Fruit fly (Drosophila melanogaster): Measurements from ENCODE around the gene VhaM9.7-d.

Gene VhaM9.7-d

DNA sequence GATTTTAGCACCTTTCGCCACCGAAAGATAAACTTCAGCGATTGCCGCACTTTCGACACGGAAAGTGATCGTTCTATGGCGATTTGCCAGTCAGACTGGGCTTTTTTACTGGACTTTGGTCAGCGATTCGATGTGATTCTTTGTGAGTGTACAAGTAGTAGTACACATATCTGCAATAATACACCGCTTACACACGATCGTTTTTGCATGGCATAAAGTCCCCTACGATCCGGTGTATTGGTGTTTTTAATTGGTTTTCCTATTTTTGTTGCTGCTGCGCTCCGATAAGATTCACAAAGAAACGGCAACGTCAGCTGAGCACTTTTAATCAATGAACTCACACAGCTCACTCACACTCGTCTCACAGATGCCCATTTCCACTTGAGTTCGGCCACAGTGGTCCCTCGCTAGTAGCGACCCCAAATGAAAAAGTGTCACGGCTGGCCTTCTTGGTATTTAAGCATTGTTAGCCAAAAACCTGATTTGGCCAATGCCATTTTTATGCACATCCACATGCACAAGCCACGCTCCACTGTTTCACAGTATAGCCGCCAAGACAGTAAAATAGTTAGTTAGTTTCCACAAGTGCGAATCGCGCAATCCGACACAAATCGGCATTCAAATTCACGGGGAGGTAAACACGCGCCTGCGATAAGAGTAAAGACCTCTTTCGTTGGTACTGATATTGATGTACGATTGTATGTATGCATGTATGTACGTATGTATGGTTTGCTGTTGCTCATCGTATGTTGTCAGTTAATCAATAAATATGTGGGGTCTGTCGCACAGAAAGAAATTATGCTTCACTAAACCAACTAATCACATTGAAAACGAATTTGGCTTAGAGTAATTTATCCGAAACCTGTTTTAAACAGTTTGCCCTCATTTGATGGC is 11.4 kb downstream of the VhaM9.7-d start (continued):
- TF ChIP-seq achi (GFP tag; optimal IDR thresholded peaks at IDR 0.05) (peak; percentile 88), CG4318 (GFP tag; optimal IDR thresholded peaks at IDR 0.05) (peak; percentile 86), svp (GFP tag) (peak; percentile 97), CG11762 (GFP tag; optimal IDR thresholded peaks at IDR 0.05; ENCODE audit: insufficient read depth) (peak; percentile 42), Hr39 (GFP tag; optimal IDR thresholded peaks at IDR 0.05) (peak; percentile 93), CG3032 (tag; optimal IDR thresholded peaks at IDR 0.05) (peak; percentile 83), CG6854 (GFP tag; optimal IDR thresholded peaks at IDR 0.05) (peak; percentile 51), Ets96B (tag; optimal IDR thresholded peaks at IDR 0.05) (peak; percentile 82), CG32006 (GFP tag; optimal IDR thresholded peaks at IDR 0.05) (peak; percentile 94), vri (GFP tag; optimal IDR thresholded peaks at IDR 0.05) (peak; percentile 87), esn (GFP tag; optimal IDR thresholded peaks at IDR 0.05) (peak; percentile 92), Lpt (GFP tag; optimal IDR thresholded peaks at IDR 0.05) (peak; percentile 87), CG7368 (GFP tag; optimal IDR thresholded peaks at IDR 0.05) (peak; percentile 92), salr (GFP tag; optimal IDR thresholded peaks at IDR 0.05) (peak; percentile 73 to 80), Sox14 (GFP tag; optimal IDR thresholded peaks at IDR 0.05) (peak; percentile 93), dac (GFP tag; optimal IDR thresholded peaks at IDR 0.05) (peak; percentile 86), pdm3 (GFP tag; optimal IDR thresholded peaks at IDR 0.05) (peak; percentile 91), CG34406 (GFP tag; optimal IDR thresholded peaks at IDR 0.05) (peak; percentile 83), cyc (GFP tag; optimal IDR thresholded peaks at IDR 0.05) (peak; percentile 91), CG3919 (GFP tag; optimal IDR thresholded peaks at IDR 0.05) (peak; percentile 89), Met (GFP tag; optimal IDR thresholded peaks at IDR 0.05) (peak; percentile 92), topi (GFP tag; optimal IDR thresholded peaks at IDR 0.05) (peak; percentile 88)

- TF ChIP-seq CG6792 (GFP tag; optimal IDR thresholded peaks at IDR 0.05) (no peak), CG4318 (GFP tag; optimal IDR thresholded peaks at IDR 0.05) (no peak), CG11902 (GFP tag; optimal IDR thresholded peaks at IDR 0.05) (no peak), CG6854 (GFP tag; optimal IDR thresholded peaks at IDR 0.05) (no peak), spab (GFP tag; optimal IDR thresholded peaks at IDR 0.05) (no peak), topi (GFP tag; optimal IDR thresholded peaks at IDR 0.05) (no peak), OdsH (GFP tag; optimal IDR thresholded peaks at IDR 0.05) (no peak), esn (GFP tag; optimal IDR thresholded peaks at IDR 0.05) (no peak), CG3032 (tag; optimal IDR thresholded peaks at IDR 0.05) (no peak), cyc (GFP tag; optimal IDR thresholded peaks at IDR 0.05) (no peak), Blimp-1 (GFP tag; optimal IDR thresholded peaks at IDR 0.05) (no peak), CG6808 (GFP tag; optimal IDR thresholded peaks at IDR 0.05) (no peak), Sox14 (GFP tag; optimal IDR thresholded peaks at IDR 0.05) (no peak), Eip93F (GFP tag; optimal IDR thresholded peaks at IDR 0.05) (no peak), CG11294 (GFP tag; IDR thresholded peaks at IDR 0.05) (no peak), CG16779 (tag; optimal IDR thresholded peaks at IDR 0.05) (peak; percentile 4), Sox102F (GFP tag; optimal IDR thresholded peaks at IDR 0.05) (no peak), svp (GFP tag) (no peak), salr (GFP tag; optimal IDR thresholded peaks at IDR 0.05) (no peak), Hr39 (GFP tag; optimal IDR thresholded peaks at IDR 0.05) (no peak), eg (GFP tag; IDR thresholded peaks at IDR 0.05) (no peak; the same call in 1 of the 3 replicates), Ets96B (tag; optimal IDR thresholded peaks at IDR 0.05) (no peak), CG1621 (tag; optimal IDR thresholded peaks at IDR 0.05) (no peak), Hr4 (GFP tag; optimal IDR thresholded peaks at IDR 0.05) (no peak), pdm3 (GFP tag; optimal IDR thresholded peaks at IDR 0.05) (no peak), CG31627 (GFP tag; optimal IDR thresholded peaks at IDR 0.05) (no peak), CG32006 (GFP tag; optimal IDR thresholded peaks at IDR 0.05) (peak; percentile 43), fd85E (GFP tag; optimal IDR thresholded peaks at IDR 0.05) (no peak), Ets21C (GFP tag; optimal IDR thresholded peaks at IDR 0.05) (no peak), CG3919 (GFP tag; optimal IDR thresholded peaks at IDR 0.05) (no peak), Eip75B (GFP tag; optimal IDR thresholded peaks at IDR 0.05) (no peak), Lpt (GFP tag; optimal IDR thresholded peaks at IDR 0.05) (no peak), net (GFP tag; optimal IDR thresholded peaks at IDR 0.05) (no peak), CG6276 (GFP tag; optimal IDR thresholded peaks at IDR 0.05) (peak; percentile 48), CG8119 (GFP tag; IDR thresholded peaks at IDR 0.05) (peak; percentile 13; the same call in 1 of the 3 replicates)
Observed at dm6 chr3R:16987220-16987923, 12.4 kb downstream of the VhaM9.7-d start, which contains the start of gene CG18622. CG18622 (minus strand) TSS chr3R:16987732.
